Fruit fly (Drosophila melanogaster): ENCODE measurements around the gene Bet5.

dm6 chr3R:30163228-30163627 is 16.8 kb upstream of the Bet5 start:
- TF ChIP-seq br (GFP tag; optimal IDR thresholded peaks at IDR 0.05) (no peak), psq (GFP tag; optimal IDR thresholded peaks at IDR 0.05) (no peak), fru (GFP tag; optimal IDR thresholded peaks at IDR 0.05) (no peak), Dif (GFP tag; optimal IDR thresholded peaks at IDR 0.05; ENCODE audit: partially characterized antibody) (no peak), Hnf4 (GFP tag; optimal IDR thresholded peaks at IDR 0.05) (no peak), Dfd (GFP tag; optimal IDR thresholded peaks at IDR 0.05) (no peak), jim (GFP tag; optimal IDR thresholded peaks at IDR 0.05) (no peak), sv (GFP tag; optimal IDR thresholded peaks at IDR 0.05) (no peak), OdsH (GFP tag; optimal IDR thresholded peaks at IDR 0.05) (no peak), Mio (GFP tag; optimal IDR thresholded peaks at IDR 0.05) (no peak), ey (GFP tag; optimal IDR thresholded peaks at IDR 0.05) (no peak), N (GFP tag; optimal IDR thresholded peaks at IDR 0.05) (no peak), CG9705 (GFP tag; optimal IDR thresholded peaks at IDR 0.05) (no peak), brk (GFP tag; optimal IDR thresholded peaks at IDR 0.05) (no peak)

All from whole organism, wandering third instar larva.